Fruit fly (Drosophila melanogaster): ENCODE results near the gene CG13813.

Gene CG13813

dm6 chr3L:20230178-20230775 is 1.2 kb upstream of the CG13813 start (continued):
- TF ChIP-seq Myb (GFP tag; optimal IDR thresholded peaks at IDR 0.05) (peak; percentile 47), lab (GFP tag; optimal IDR thresholded peaks at IDR 0.05) (no peak), ttk (GFP tag; IDR thresholded peaks at IDR 0.05) (peak; percentile 32; the same call in 1 of the 2 replicates), rib (GFP tag; IDR thresholded peaks at IDR 0.05) (peak; percentile 33; the same call in 1 of the 2 replicates), inv (GFP tag; IDR thresholded peaks at IDR 0.05; ENCODE audit: partially characterized antibody) (peak; percentile 41; the same call in 1 of the 2 replicates), ham (GFP tag; IDR thresholded peaks at IDR 0.05) (no peak), CG16813 (GFP tag; IDR thresholded peaks at IDR 0.05; ENCODE audit: partially characterized antibody) (0 out of 3 replicates have a peak, but pooled peaks have one; percentile 43), MBD-R2 (GFP tag; IDR thresholded peaks at IDR 0.05) (peak; percentile 19; the same call in 1 of the 2 replicates), cwo (GFP tag; optimal IDR thresholded peaks at IDR 0.05) (peak; percentile 43)

- TF ChIP-seq Dfd (GFP tag; optimal IDR thresholded peaks at IDR 0.05) (peak in 1 of 2 experiments; percentile 84), B-H2 (GFP tag; optimal IDR thresholded peaks at IDR 0.05) (no peak), CG8478 (optimal IDR thresholded peaks at IDR 0.05) (peak; percentile 78), dimm (GFP tag; IDR thresholded peaks at IDR 0.05) (no peak)
These were observed 5.7 kb downstream of the CG13813 start for dm6 chr3L:20237167-20237566.

dm6 chr3L:20240753-20241152 is 9.3 kb downstream of the CG13813 start, which contains the start of gene Clc:
TSS of gene Clc (plus strand) at chr3L:20241053.
- peak; percentile 10 for TF ChIP-seq sens (GFP tag)
- no peak for TF ChIP-seq NC2α (GFP tag; optimal IDR thresholded peaks at IDR 0.05)

dm6 chr3L:20241163-20241970 is 9.9 kb downstream of the CG13813 start, which contains the start of the genes CG6951 and CG17233:
TSS of gene CG6951 (plus strand) at chr3L:20241267.
TSS of gene CG17233 (minus strand) at chr3L:20241903.
- TF ChIP-seq CG17186 (GFP tag; optimal IDR thresholded peaks at IDR 0.05) = no peak
- TF ChIP-seq CG11456 (GFP tag; IDR thresholded peaks at IDR 0.05) = no peak
- TF ChIP-seq CG11398 (GFP tag; optimal IDR thresholded peaks at IDR 0.05) = no peak
- no peak for TF ChIP-seq CG10366 (GFP tag; IDR thresholded peaks at IDR 0.05)
- TF ChIP-seq CG18619 (GFP tag; optimal IDR thresholded peaks at IDR 0.05) = no peak
- TF ChIP-seq CG17802 (tag; optimal IDR thresholded peaks at IDR 0.05) = no peak
- no peak for TF ChIP-seq nerfin-2 (GFP tag; IDR thresholded peaks at IDR 0.05; ENCODE audit: partially characterized antibody)
- no peak for TF ChIP-seq sd (tag; optimal IDR thresholded peaks at IDR 0.05)
- no peak for TF ChIP-seq lola (GFP tag; optimal IDR thresholded peaks at IDR 0.05)
- no peak for TF ChIP-seq CG43689 (GFP tag; IDR thresholded peaks at IDR 0.05)
- TF ChIP-seq Scr (GFP tag; IDR thresholded peaks at IDR 0.05; ENCODE audit: partially characterized antibody) = peak; percentile 18; the same call in 1 of the 2 replicates
- no peak for TF ChIP-seq CG14014 (GFP tag; IDR thresholded peaks at IDR 0.05)
- no peak for TF ChIP-seq ranshi (GFP tag; IDR thresholded peaks at IDR 0.05)
- no peak for TF ChIP-seq twi (tag; optimal IDR thresholded peaks at IDR 0.05)
- TF ChIP-seq Dp (GFP tag; optimal IDR thresholded peaks at IDR 0.05) = no peak
- TF ChIP-seq CG3065 (GFP tag; optimal IDR thresholded peaks at IDR 0.05) = no peak
- TF ChIP-seq lmd (GFP tag; IDR thresholded peaks at IDR 0.05) = no peak
- no peak for TF ChIP-seq Dip3 (GFP tag; optimal IDR thresholded peaks at IDR 0.05)
- no peak for TF ChIP-seq jing (GFP tag; optimal IDR thresholded peaks at IDR 0.05)
- TF ChIP-seq lbe (GFP tag; optimal IDR thresholded peaks at IDR 0.05) = no peak
- TF ChIP-seq corto (GFP tag; optimal IDR thresholded peaks at IDR 0.05) = no peak
- TF ChIP-seq da (GFP tag; optimal IDR thresholded peaks at IDR 0.05) = no peak
- TF ChIP-seq CG5180 (GFP tag; optimal IDR thresholded peaks at IDR 0.05) = no peak
- no peak for TF ChIP-seq CG3726 (GFP tag; IDR thresholded peaks at IDR 0.05)
- TF ChIP-seq ttk (GFP tag; IDR thresholded peaks at IDR 0.05) = no peak
- TF ChIP-seq CG1602 (GFP tag; optimal IDR thresholded peaks at IDR 0.05) = no peak
- TF ChIP-seq CG8388 (GFP tag; optimal IDR thresholded peaks at IDR 0.05) = no peak
- TF ChIP-seq cad (GFP tag; optimal IDR thresholded peaks at IDR 0.05) = no peak
- no peak for TF ChIP-seq B-H1 (GFP tag; IDR thresholded peaks at IDR 0.05)
- TF ChIP-seq slou (GFP tag; optimal IDR thresholded peaks at IDR 0.05) = no peak
